Worm (Caenorhabditis elegans) whole organism, young adult: ENCODE results near the gene E01G4.5.

ENCODE experiments used
- B0261.1 ChIP-seq: sonication (generic microtip); optimal IDR thresholded peaks from 2 replicates; lab custom pipeline; 2016; ENCODE audit warnings: mild to moderate bottlenecking, missing genetic modification characterization, moderate library complexity, missing compliant biosample characterization
- B0336.3 ChIP-seq: fragments of 200-800 bp; sonication (Bioruptor generic); IDR thresholded peaks from 2 replicates; pipeline ENCODE4 v1.3.6; 2022; ENCODE audit warnings: missing genetic modification characterization, missing compliant biosample characterization
- C17E4.6 ChIP-seq: fragments of 200-800 bp; sonication (Bioruptor generic); IDR thresholded peaks from 2 replicates; pipeline ENCODE4 v1.3.6; 2022; ENCODE audit warnings: missing genetic modification reagents, missing genetic modification characterization, missing compliant biosample characterization
- D2030.7 ChIP-seq: fragments of 200-800 bp; sonication (Bioruptor generic); IDR thresholded peaks from 2 replicates; pipeline ENCODE4 v1.3.6; 2022; ENCODE audit warnings: missing genetic modification reagents, missing genetic modification characterization, missing compliant biosample characterization
- F33H1.4 ChIP-seq: fragments of 200-800 bp; sonication (Bioruptor generic); IDR thresholded peaks from 2 replicates; pipeline ENCODE4 v1.3.6; 2022; ENCODE audit warnings: missing genetic modification reagents, missing genetic modification characterization, missing compliant biosample characterization
- F57A8.1 ChIP-seq: fragments of 200-800 bp; sonication (Bioruptor generic); optimal IDR thresholded peaks from 2 replicates; lab custom pipeline; 2018; ENCODE audit warnings: mild to moderate bottlenecking, missing genetic modification characterization, moderate library complexity, missing compliant biosample characterization
- K12H6.12 ChIP-seq: fragments of 200-800 bp; sonication (Bioruptor generic); optimal IDR thresholded peaks from 2 replicates; lab custom pipeline; 2018; ENCODE audit warnings: mild to moderate bottlenecking, missing genetic modification characterization, missing compliant biosample characterization
- Y95B8A.8 ChIP-seq: fragments of 200-800 bp; sonication (Bioruptor generic); IDR thresholded peaks from 2 replicates; pipeline ENCODE4 v1.3.6; 2022; ENCODE audit warnings: missing genetic modification reagents, missing genetic modification characterization, missing compliant biosample characterization
- athp-1 ChIP-seq: sonication (generic microtip); optimal IDR thresholded peaks from 2 replicates; lab custom pipeline; 2017; ENCODE audit warnings: mild to moderate bottlenecking, missing genetic modification characterization, missing compliant biosample characterization
- attf-5 ChIP-seq: fragments of 200-800 bp; sonication (Bioruptor generic); optimal IDR thresholded peaks from 2 replicates; lab custom pipeline; 2018; ENCODE audit warnings: mild to moderate bottlenecking, missing genetic modification characterization, missing compliant biosample characterization
- bed-1 ChIP-seq: fragments of 200-800 bp; sonication (Bioruptor generic); IDR thresholded peaks from 2 replicates; pipeline ENCODE4 v1.3.6; 2022; ENCODE audit warnings: missing genetic modification reagents, missing genetic modification characterization, missing compliant biosample characterization
- ceh-27 ChIP-seq: fragments of 200-800 bp; sonication (Bioruptor generic); optimal IDR thresholded peaks from 2 replicates; lab custom pipeline; 2018; ENCODE audit warnings: mild to moderate bottlenecking, missing genetic modification characterization, moderate library complexity, missing compliant biosample characterization
- dpff-1 ChIP-seq: sonication (generic microtip); optimal IDR thresholded peaks from 2 replicates; lab custom pipeline; 2017; ENCODE audit warnings: mild to moderate bottlenecking, missing genetic modification characterization, missing compliant biosample characterization
- egrh-3 ChIP-seq: fragments of 200-800 bp; sonication (Bioruptor generic); IDR thresholded peaks from 2 replicates; pipeline ENCODE4 v1.3.6; 2022; ENCODE audit warnings: missing genetic modification reagents, missing genetic modification characterization, missing compliant biosample characterization
- hlh-12 ChIP-seq: sonication (generic microtip); optimal IDR thresholded peaks from 2 replicates; lab custom pipeline; 2016; ENCODE audit warnings: missing genetic modification characterization, missing compliant biosample characterization
- hrde-1 ChIP-seq: sonication (generic microtip); optimal IDR thresholded peaks from 2 replicates; lab custom pipeline; 2016; ENCODE audit warnings: missing genetic modification characterization, mild to moderate bottlenecking, missing compliant biosample characterization, moderate library complexity, missing genotype, missing genetic modification reagents, borderline replicate concordance
- hsf-1 ChIP-seq: fragments of 200-800 bp; sonication (Bioruptor generic); IDR thresholded peaks from 2 replicates; pipeline ENCODE4 v1.3.6; 2022; ENCODE audit warnings: missing genetic modification reagents, missing genetic modification characterization, missing compliant biosample characterization
- lag-1 ChIP-seq: fragments of 200-800 bp; sonication (Bioruptor generic); IDR thresholded peaks from 2 replicates; pipeline ENCODE4 v1.3.6; 2022; ENCODE audit warnings: missing genetic modification reagents, missing genetic modification characterization, missing compliant biosample characterization
- lin-26 ChIP-seq: fragments of 200-800 bp; sonication (Bioruptor generic); IDR thresholded peaks from 2 replicates; pipeline ENCODE4 v1.3.6; 2022; ENCODE audit warnings: missing genetic modification reagents, missing genetic modification characterization, missing compliant biosample characterization
- lir-1 ChIP-seq: fragments of 200-800 bp; sonication (Bioruptor generic); conservative IDR thresholded peaks from 2 replicates; pipeline ENCODE4 v1.3.6; 2022; ENCODE audit warnings: missing genetic modification reagents, missing genetic modification characterization, missing compliant biosample characterization
- lsl-1 ChIP-seq: fragments of 200-800 bp; sonication (Bioruptor generic); optimal IDR thresholded peaks from 2 replicates; lab custom pipeline; 2018; ENCODE audit warnings: mild to moderate bottlenecking, missing genetic modification characterization, moderate library complexity, missing compliant biosample characterization
- madf-3 ChIP-seq: fragments of 200-800 bp; sonication (Bioruptor generic); IDR thresholded peaks from 2 replicates; pipeline ENCODE4 v1.3.6; 2022; ENCODE audit warnings: missing genetic modification reagents, missing genetic modification characterization, missing compliant biosample characterization
- madf-8 ChIP-seq: fragments of 200-800 bp; sonication (Bioruptor generic); conservative IDR thresholded peaks from 2 replicates; pipeline ENCODE4 v1.3.6; 2022; ENCODE audit warnings: missing genetic modification reagents, missing genetic modification characterization, missing compliant biosample characterization
- nhr-179 ChIP-seq: sonication (generic microtip); optimal IDR thresholded peaks from 2 replicates; lab custom pipeline; 2016; ENCODE audit warnings: mild to moderate bottlenecking, missing genetic modification characterization, missing compliant biosample characterization
- rcor-1 ChIP-seq: fragments of 200-800 bp; sonication (Bioruptor generic); IDR thresholded peaks from 2 replicates; pipeline ENCODE4 v1.3.6; 2022; ENCODE audit warnings: missing genetic modification reagents, missing genetic modification characterization, missing compliant biosample characterization
- repo-1 ChIP-seq: sonication (generic microtip); optimal IDR thresholded peaks from 2 replicates; lab custom pipeline; 2017; ENCODE audit warnings: mild to moderate bottlenecking, missing genetic modification characterization, missing compliant biosample characterization
- rpc-1 ChIP-seq, 2 experiments: fragments of 150-350 bp in 1 of 2; sonication (generic microtip) in 1 of 2; optimal IDR thresholded peaks; 2 replicates each; lab custom pipeline; 2014 to 2018; ENCODE audit warnings: missing biosample characterization in 1 of 2, missing genetic modification characterization in 1 of 2, missing genetic modification reagents in 1 of 2, missing genotype in 1 of 2
- sdz-38 ChIP-seq: sonication (generic microtip); optimal IDR thresholded peaks from 2 replicates; lab custom pipeline; 2016; ENCODE audit warnings: missing genotype, missing genetic modification characterization, missing compliant biosample characterization
- tbx-9 ChIP-seq: sonication (generic microtip); optimal IDR thresholded peaks from 2 replicates; lab custom pipeline; 2016; ENCODE audit warnings: borderline replicate concordance, missing genetic modification characterization, inconsistent platforms, missing compliant biosample characterization
- xnd-1 ChIP-seq: sonication (generic microtip); optimal IDR thresholded peaks from 2 replicates; lab custom pipeline; 2016; ENCODE audit warnings: missing genotype, missing genetic modification reagents, missing genetic modification characterization, missing compliant biosample characterization
- zfh-2 ChIP-seq: fragments of 200-800 bp; sonication (Bioruptor generic); conservative IDR thresholded peaks from 2 replicates; pipeline ENCODE4 v1.3.6; 2022; ENCODE audit warnings: missing genetic modification reagents, missing genetic modification characterization, missing compliant biosample characterization
- ztf-3 ChIP-seq: fragments of 200-800 bp; sonication (Bioruptor generic); optimal IDR thresholded peaks from 2 replicates; lab custom pipeline; 2018; ENCODE audit warnings: mild to moderate bottlenecking, missing genetic modification characterization, missing compliant biosample characterization

E01G4.5 gene

DNA sequence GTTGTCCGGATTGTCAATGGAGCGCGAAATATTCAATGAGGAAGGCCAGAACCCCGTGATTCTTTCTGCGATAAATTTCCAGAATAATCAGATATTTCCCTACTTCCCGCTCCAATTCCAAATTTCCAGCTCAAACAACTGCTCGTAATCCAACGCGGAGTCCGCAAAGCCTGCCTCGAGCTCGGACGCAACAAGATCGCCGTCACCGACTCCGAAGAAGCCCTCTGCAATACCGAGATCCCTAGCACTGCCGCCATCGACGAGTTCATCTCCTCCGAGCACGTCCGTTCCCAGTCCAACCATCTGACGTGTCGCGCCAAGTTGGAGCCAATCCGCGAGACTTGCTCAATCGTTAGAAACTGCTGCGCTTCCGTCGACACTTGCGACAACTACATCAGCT lies 12.9 kb downstream of the E01G4.5 start:
- TF ChIP-seq zfh-2 (GFP tag; lab: Robert Waterston, UW) = peak; percentile 66
- no peak for TF ChIP-seq lir-1 (GFP tag; lab: Robert Waterston, UW)

DNA sequence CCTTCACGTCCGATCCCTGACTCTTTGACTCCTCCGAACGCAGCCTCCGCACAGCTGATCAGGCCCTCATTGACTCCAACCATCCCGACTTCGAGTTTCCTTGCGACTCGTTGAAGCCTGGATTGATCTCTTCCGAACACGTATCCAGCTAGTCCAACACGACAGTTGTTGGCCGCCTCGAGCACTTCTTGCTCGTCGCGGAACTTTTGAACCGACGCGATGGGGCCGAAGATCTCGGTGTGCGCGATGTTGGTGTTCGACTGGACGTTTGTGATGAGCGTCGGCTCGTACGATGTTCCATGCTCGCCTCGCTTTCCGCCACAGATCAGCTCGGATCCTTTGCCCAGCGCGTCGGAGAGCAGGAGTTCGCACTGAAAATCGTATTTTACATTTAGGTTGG lies 15.4 kb downstream of the E01G4.5 start:
- TF ChIP-seq hlh-12 (tag; lab: Kevin White, UChicago) (no peak), ztf-3 (GFP tag; lab: Kevin White, UChicago) (no peak), rpc-1 (optimal IDR thresholded peaks at IDR 0.05; lab: Kevin White, UChicago) (no peak), rpc-1 (tag; optimal IDR thresholded peaks at IDR 0.05; lab: Kevin White, UChicago) (no peak), egrh-3 (GFP tag; lab: Robert Waterston, UW) (peak; percentile 11; the same call in 1 of the 2 replicates), zfh-2 (GFP tag; lab: Robert Waterston, UW) (peak; percentile 60; the same call in 1 of the 2 replicates), attf-5 (GFP tag; lab: Kevin White, UChicago) (no peak), lag-1 (GFP tag; lab: Robert Waterston, UW) (no peak), bed-1 (GFP tag; lab: Robert Waterston, UW) (0 out of 2 replicates have a peak, but pooled peaks have one; percentile 29), sdz-38 (tag; lab: Kevin White, UChicago) (no peak), F57A8.1 (GFP tag; lab: Kevin White, UChicago) (no peak), hsf-1 (GFP tag; lab: Robert Waterston, UW) (no peak), Y95B8A.8 (GFP tag; lab: Robert Waterston, UW) (0 out of 2 replicates have a peak, but pooled peaks have one; percentile 27), B0261.1 (tag; lab: Kevin White, UChicago) (no peak)

DNA sequence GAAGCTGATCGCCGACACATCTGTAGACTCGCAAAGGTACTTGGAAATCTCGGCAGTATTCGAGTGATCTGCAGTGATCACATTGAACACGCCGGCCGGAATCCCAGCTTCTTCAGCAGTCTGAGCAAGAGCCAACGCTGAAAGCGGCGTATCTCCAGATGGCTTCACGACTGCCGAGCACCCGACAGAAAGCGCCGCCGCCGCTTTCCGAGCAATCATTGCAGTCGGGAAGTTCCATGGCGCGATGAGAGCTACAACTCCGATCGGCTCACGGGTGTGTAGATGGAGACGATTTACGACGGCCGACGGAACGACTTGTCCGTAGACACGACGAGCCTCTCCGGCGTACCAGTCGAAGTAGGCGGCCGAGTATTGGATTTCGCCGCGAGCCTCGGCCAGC lies 17.7 kb downstream of the E01G4.5 start:
- peak; percentile 82 for TF ChIP-seq zfh-2 (GFP tag; lab: Robert Waterston, UW)
- TF ChIP-seq lin-26 (GFP tag; lab: Robert Waterston, UW) = 0 out of 2 replicates have a peak, but pooled peaks have one; percentile 58
- TF ChIP-seq rpc-1 (optimal IDR thresholded peaks at IDR 0.05; lab: Kevin White, UChicago) = no peak
- no peak for TF ChIP-seq rpc-1 (tag; optimal IDR thresholded peaks at IDR 0.05; lab: Kevin White, UChicago)
- TF ChIP-seq, all 124 proteins: peak for 2

DNA sequence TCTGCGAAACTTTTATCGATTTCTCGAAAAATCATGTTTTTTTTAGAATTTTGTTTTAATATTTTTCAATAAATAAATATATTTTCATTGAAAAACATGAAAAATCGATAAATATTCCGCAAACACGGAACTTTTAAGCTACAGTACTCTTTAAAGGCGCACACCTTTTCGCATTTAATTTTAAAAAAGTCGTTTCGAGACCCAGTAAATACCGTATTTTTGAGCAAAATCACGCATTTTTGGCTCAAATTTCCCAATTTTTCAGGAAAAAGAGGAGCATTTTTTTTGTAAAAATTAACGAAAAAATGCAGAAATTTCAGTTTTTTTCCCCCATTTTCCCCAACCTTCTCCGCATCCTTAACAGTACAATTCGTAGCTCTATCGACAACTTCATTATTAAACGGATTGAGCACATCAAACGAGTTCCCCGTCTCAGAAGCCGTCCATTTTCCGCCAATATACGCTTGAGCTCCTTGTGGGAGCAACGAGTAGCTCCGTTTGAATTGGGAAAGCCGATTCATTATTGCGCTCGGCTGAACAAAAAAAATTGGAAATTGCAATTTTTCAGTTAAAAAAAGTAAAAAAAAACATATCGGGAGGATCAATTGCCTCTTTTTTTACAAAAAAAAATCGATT lies 19.2 kb downstream of the E01G4.5 start, which contains the start of gene alh-7:
Gene alh-7, minus strand, starts transcription at position 533 of the 636 bp plus-strand sequence.
- peak; percentile 33 for TF ChIP-seq hrde-1 (tag; lab: Kevin White, UChicago)
- peak; percentile 56 for TF ChIP-seq xnd-1 (tag; lab: Kevin White, UChicago)
- no peak for TF ChIP-seq repo-1 (tag; lab: Kevin White, UChicago)
- no peak for TF ChIP-seq nhr-179
- TF ChIP-seq K12H6.12 (tag; lab: Kevin White, UChicago) = no peak
- TF ChIP-seq dpff-1 (tag; lab: Kevin White, UChicago) = no peak
- 0 out of 2 replicates have a peak, but pooled peaks have one; percentile 7 for TF ChIP-seq lin-26 (GFP tag; lab: Robert Waterston, UW)
- no peak for TF ChIP-seq C17E4.6 (GFP tag; lab: Robert Waterston, UW)
- no peak for TF ChIP-seq tbx-9 (tag; lab: Kevin White, UChicago)
- TF ChIP-seq hlh-12 (tag; lab: Kevin White, UChicago) = no peak
- TF ChIP-seq F33H1.4 (GFP tag; lab: Robert Waterston, UW) = peak; percentile 62
- TF ChIP-seq madf-3 (GFP tag; lab: Robert Waterston, UW) = no peak
- TF ChIP-seq attf-5 (GFP tag; lab: Kevin White, UChicago) = no peak
- no peak for TF ChIP-seq ceh-27
- 0 out of 2 replicates have a peak, but pooled peaks have one; percentile 10 for TF ChIP-seq madf-8
- peak; percentile 44; the same call in 1 of the 2 replicates for TF ChIP-seq B0336.3
- TF ChIP-seq lsl-1 (GFP tag; lab: Kevin White, UChicago) = peak; percentile 82
- TF ChIP-seq D2030.7 (GFP tag; lab: Robert Waterston, UW) = no peak
- TF ChIP-seq rcor-1 (GFP tag; lab: Robert Waterston, UW) = no peak
- TF ChIP-seq athp-1 (tag; lab: Kevin White, UChicago) = peak; percentile 33
- TF ChIP-seq, all 124 proteins: peak for 8
